Worm (Caenorhabditis elegans) whole organism, early embryonic: ENCODE data around the gene srsx-9.

Experiments
- B0310.2 ChIP-seq: sonication (generic microtip); optimal IDR thresholded peaks from 2 replicates; lab custom pipeline; 2016; ENCODE audit warnings: mild to moderate bottlenecking, missing genetic modification characterization, missing compliant biosample characterization
- F13C5.2 ChIP-seq: sonication (generic microtip); optimal IDR thresholded peaks from 2 replicates; lab custom pipeline; 2017; ENCODE audit warnings: mild to moderate bottlenecking, missing genetic modification characterization, inconsistent platforms, missing compliant biosample characterization
- aly-1 ChIP-seq: sonication (generic microtip); optimal IDR thresholded peaks from 2 replicates; lab custom pipeline; 2016; ENCODE audit warnings: missing genetic modification characterization, missing compliant biosample characterization
- ama-1 ChIP-seq: fragments of 150-350 bp; optimal IDR thresholded peaks from 2 replicates; lab custom pipeline; 2014
- ceh-13 ChIP-seq: fragments of 200-800 bp; sonication (Bioruptor generic); optimal IDR thresholded peaks from 2 replicates; lab custom pipeline; 2018; ENCODE audit warnings: mild to moderate bottlenecking, missing genetic modification characterization, missing compliant biosample characterization
- ceh-36 ChIP-seq: sonication (generic microtip); optimal IDR thresholded peaks from 2 replicates; lab custom pipeline; 2016; ENCODE audit warnings: missing genetic modification characterization, inconsistent platforms, missing compliant biosample characterization
- ets-7 ChIP-seq: sonication (generic microtip); optimal IDR thresholded peaks from 2 replicates; lab custom pipeline; 2016; ENCODE audit warnings: missing genotype, missing genetic modification characterization, missing compliant biosample characterization
- flt-1 ChIP-seq: fragments of 200-800 bp; sonication (Bioruptor generic); IDR thresholded peaks from 2 replicates; pipeline ENCODE4 v1.3.6; 2022; ENCODE audit warnings: missing genetic modification characterization, missing compliant biosample characterization
- hmbx-1 ChIP-seq: sonication (generic microtip); optimal IDR thresholded peaks from 2 replicates; lab custom pipeline; 2016; ENCODE audit warnings: mild to moderate bottlenecking, missing genetic modification characterization, missing compliant biosample characterization
- hmg-4 ChIP-seq: fragments of 200-800 bp; sonication (Bioruptor generic); optimal IDR thresholded peaks from 2 replicates; lab custom pipeline; 2018; ENCODE audit warnings: mild to moderate bottlenecking, missing genetic modification characterization, missing compliant biosample characterization
- hnd-1 ChIP-seq: sonication (generic microtip); optimal IDR thresholded peaks from 2 replicates; lab custom pipeline; 2016; ENCODE audit warnings: missing genetic modification characterization, missing compliant biosample characterization
- pes-1 ChIP-seq: fragments of 200-800 bp; sonication (Bioruptor generic); IDR thresholded peaks from 2 replicates; pipeline ENCODE4 v1.3.6; 2022; ENCODE audit warnings: missing genetic modification reagents, missing genetic modification characterization, missing compliant biosample characterization
- scrt-1 ChIP-seq: fragments of 200-800 bp; sonication (Bioruptor generic); IDR thresholded peaks from 2 replicates; pipeline ENCODE4 v1.3.6; 2022; ENCODE audit warnings: missing genetic modification characterization, missing compliant biosample characterization
- sea-1 ChIP-seq: fragments of 200-800 bp; sonication (Bioruptor generic); conservative IDR thresholded peaks from 2 replicates; pipeline ENCODE4 v1.3.6; 2022; ENCODE audit warnings: missing genetic modification characterization, missing compliant biosample characterization
- tbx-11 ChIP-seq: fragments of 200-800 bp; sonication (Bioruptor generic); IDR thresholded peaks from 2 replicates; pipeline ENCODE4 v1.3.6; 2022; ENCODE audit warnings: missing genetic modification characterization, missing compliant biosample characterization
- tbx-37 ChIP-seq: fragments of 200-800 bp; sonication (Bioruptor generic); conservative IDR thresholded peaks from 2 replicates; pipeline ENCODE4 v1.3.6; 2022; ENCODE audit warnings: missing genetic modification reagents, missing genetic modification characterization, missing compliant biosample characterization
- tra-4 ChIP-seq: sonication (generic microtip); optimal IDR thresholded peaks from 2 replicates; lab custom pipeline; 2017; ENCODE audit warnings: missing genetic modification characterization, missing compliant biosample characterization

Gene srsx-9

DNA sequence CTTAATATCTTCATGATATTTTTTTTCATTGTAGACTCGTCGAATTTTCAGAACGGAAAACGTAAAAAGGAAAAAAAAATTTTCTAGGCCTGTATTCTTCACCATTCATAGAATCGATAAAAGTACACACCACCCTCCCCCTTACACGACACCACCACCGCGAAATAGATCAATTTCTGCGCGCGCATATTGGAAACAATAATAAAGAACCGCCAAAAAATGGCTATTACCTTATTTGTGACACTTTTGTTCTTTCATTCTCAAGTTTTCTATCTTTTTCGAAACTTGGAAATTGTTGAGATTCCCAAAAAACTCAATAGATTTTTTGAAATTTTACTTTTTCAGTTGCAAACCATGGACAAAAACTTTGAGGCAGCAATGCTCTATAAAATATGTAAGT lies 2.3 kb upstream of the srsx-9 start, which contains the start of gene F26G5.1:
Gene F26G5.1, plus strand, starts transcription at position 339 of the 400 bp plus-strand sequence.
- TF ChIP-seq B0310.2: no peak
- TF ChIP-seq tra-4 (tag; lab: Kevin White, UChicago): no peak
- no peak for TF ChIP-seq aly-1
- TF ChIP-seq pes-1 (GFP tag; lab: Robert Waterston, UW): no peak
- no peak for TF ChIP-seq F13C5.2
- TF ChIP-seq ceh-13 (GFP tag; lab: Kevin White, UChicago): no peak
- TF ChIP-seq ama-1 (lab: Kevin White, UChicago): no peak
- TF ChIP-seq hmbx-1 (tag; lab: Kevin White, UChicago): no peak
- TF ChIP-seq tbx-37 (GFP tag; lab: Robert Waterston, UW): no peak
- no peak for TF ChIP-seq ceh-36 (tag; lab: Kevin White, UChicago)
- no peak for TF ChIP-seq ets-7 (tag; lab: Kevin White, UChicago)

DNA sequence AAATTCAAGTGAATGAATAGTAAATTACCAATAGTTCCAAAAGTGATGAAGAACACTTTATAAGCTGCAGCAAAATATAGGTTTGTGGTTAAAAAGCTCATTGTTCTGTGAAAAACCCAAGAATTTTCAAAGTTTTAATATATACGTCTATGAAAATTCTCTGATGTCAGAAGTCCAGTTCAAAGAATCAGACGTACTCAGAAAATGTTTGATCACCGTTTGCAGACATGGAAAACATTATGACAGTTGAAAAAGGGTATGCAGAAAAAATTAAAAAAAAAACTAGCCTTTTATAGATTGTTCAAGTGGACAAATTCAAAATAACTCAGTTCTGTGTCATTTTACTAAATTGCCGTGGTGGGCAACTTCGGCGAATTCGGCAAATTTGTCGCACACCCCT lies 1.8 kb upstream of the srsx-9 start, which contains the start of gene srsx-10:
Gene srsx-10, minus strand, starts transcription at position 101 of the 400 bp plus-strand sequence.
- TF ChIP-seq F13C5.2: no peak
- no peak for TF ChIP-seq tbx-37 (GFP tag; lab: Robert Waterston, UW)
- TF ChIP-seq ceh-36 (tag; lab: Kevin White, UChicago): no peak
- no peak for TF ChIP-seq flt-1
- TF ChIP-seq tbx-11: no peak
- TF ChIP-seq aly-1: no peak
- no peak for TF ChIP-seq hmbx-1 (tag; lab: Kevin White, UChicago)
- no peak for TF ChIP-seq B0310.2
- no peak for TF ChIP-seq sea-1 (GFP tag; lab: Robert Waterston, UW)
- TF ChIP-seq ets-7 (tag; lab: Kevin White, UChicago): no peak
- no peak for TF ChIP-seq scrt-1 (GFP tag; lab: Robert Waterston, UW)
- no peak for TF ChIP-seq ceh-13 (GFP tag; lab: Kevin White, UChicago)
- TF ChIP-seq pes-1 (GFP tag; lab: Robert Waterston, UW): no peak
- TF ChIP-seq ama-1 (lab: Kevin White, UChicago): no peak
- no peak for TF ChIP-seq hmg-4 (GFP tag; lab: Kevin White, UChicago)
- TF ChIP-seq tra-4 (tag; lab: Kevin White, UChicago): no peak
- TF ChIP-seq hnd-1 (tag; lab: Kevin White, UChicago): no peak

DNA sequence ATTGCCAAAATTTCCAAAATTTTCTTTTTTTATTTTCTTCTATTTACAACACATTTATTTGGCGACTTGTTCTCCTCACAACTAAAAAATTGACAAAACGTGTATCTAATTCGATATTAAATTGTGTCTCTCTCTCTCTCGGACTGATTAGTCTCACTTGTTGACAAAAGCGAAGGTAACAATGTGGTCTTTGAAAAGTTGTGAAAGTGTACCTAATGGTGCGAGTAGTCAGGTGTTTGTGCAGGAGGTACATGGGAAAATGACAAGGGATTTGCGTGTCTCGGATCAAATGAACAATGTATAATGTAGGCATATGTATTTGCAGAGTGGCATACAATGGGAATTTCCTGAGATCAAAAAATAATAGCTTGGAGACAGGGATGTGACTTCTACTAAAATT lies 3.3 kb downstream of the srsx-9 start:
- TF ChIP-seq hmbx-1 (tag; lab: Kevin White, UChicago) (no peak), ets-7 (tag; lab: Kevin White, UChicago) (no peak), tra-4 (tag; lab: Kevin White, UChicago) (no peak), hmg-4 (GFP tag; lab: Kevin White, UChicago) (no peak), tbx-37 (GFP tag; lab: Robert Waterston, UW) (no peak), ceh-13 (GFP tag; lab: Kevin White, UChicago) (no peak), pes-1 (GFP tag; lab: Robert Waterston, UW) (no peak), ama-1 (lab: Kevin White, UChicago) (no peak), scrt-1 (GFP tag; lab: Robert Waterston, UW) (no peak), ceh-36 (tag; lab: Kevin White, UChicago) (no peak), F13C5.2 (no peak), B0310.2 (no peak), hnd-1 (tag; lab: Kevin White, UChicago) (no peak), sea-1 (GFP tag; lab: Robert Waterston, UW) (no peak)

DNA sequence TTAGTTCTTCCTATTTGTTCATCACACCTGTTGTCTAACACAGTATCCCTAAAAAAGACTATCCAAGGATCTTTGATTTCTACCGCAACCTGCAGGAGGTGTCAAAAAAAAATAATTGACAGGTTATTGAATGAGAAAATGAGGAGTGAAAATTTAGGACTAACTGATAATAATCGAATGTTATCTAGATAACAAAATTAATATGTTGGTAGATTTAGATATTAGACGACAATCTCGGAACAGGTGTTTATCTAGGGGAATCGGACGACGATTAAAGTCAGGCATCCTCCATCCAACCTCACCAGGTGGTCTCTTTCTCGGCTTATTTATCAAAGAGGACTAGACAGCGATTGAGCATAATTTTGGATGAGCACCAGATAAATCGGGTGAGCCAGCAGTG lies 4.1 kb downstream of the srsx-9 start:
- TF ChIP-seq hmbx-1 (tag; lab: Kevin White, UChicago) (no peak), pes-1 (GFP tag; lab: Robert Waterston, UW) (no peak), tbx-11 (no peak), F13C5.2 (no peak), B0310.2 (no peak), sea-1 (GFP tag; lab: Robert Waterston, UW) (no peak), ceh-36 (tag; lab: Kevin White, UChicago) (no peak), flt-1 (no peak), aly-1 (no peak), hmg-4 (GFP tag; lab: Kevin White, UChicago) (no peak)

DNA sequence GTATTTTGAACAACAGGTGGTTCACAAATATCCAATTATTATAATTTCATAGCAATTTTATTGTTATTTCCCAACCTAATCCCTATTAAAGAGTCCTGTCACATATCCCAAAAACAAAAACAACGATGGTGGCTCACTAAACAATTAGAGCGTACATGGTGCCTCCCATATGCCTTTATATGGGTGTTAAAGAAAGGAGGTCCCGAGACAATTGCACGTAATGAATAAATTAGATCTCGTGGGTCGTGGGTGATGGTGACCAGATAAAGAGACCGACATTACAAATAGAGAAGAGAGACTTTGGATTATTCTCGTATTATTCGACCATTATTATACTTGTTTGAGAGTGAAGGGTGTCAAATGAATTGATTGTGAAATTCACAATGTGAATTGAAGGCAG lies 5.6 kb downstream of the srsx-9 start:
- no peak for TF ChIP-seq hnd-1 (tag; lab: Kevin White, UChicago)
- TF ChIP-seq pes-1 (GFP tag; lab: Robert Waterston, UW): 0 out of 2 replicates have a peak, but pooled peaks have one; percentile 10
- no peak for TF ChIP-seq F13C5.2
- no peak for TF ChIP-seq ama-1 (lab: Kevin White, UChicago)
- no peak for TF ChIP-seq tbx-11

DNA sequence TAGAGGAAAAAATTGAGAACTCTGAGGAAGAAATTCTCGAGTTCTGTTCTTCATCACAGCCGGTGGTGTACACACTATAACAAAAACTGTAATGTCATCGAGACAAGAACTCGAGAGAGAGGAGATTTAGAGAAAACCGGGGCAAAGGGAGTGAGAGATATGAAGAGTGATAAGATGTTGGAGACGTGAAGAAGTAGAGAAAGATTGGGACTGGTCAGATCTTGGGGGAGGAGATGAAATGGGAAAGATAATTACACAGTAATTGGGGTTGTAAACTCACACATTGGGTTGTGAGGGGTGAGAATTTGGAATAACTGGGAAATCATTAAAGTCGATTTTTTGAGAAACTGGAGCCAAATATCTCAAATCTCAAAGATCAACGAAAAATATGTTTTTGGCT lies 7.1 kb downstream of the srsx-9 start:
- TF ChIP-seq pes-1 (GFP tag; lab: Robert Waterston, UW): no peak
- TF ChIP-seq B0310.2: no peak
- TF ChIP-seq hmbx-1 (tag; lab: Kevin White, UChicago): no peak
- no peak for TF ChIP-seq hnd-1 (tag; lab: Kevin White, UChicago)
- TF ChIP-seq ceh-13 (GFP tag; lab: Kevin White, UChicago): no peak
- no peak for TF ChIP-seq flt-1
- no peak for TF ChIP-seq ama-1 (lab: Kevin White, UChicago)
- TF ChIP-seq hmg-4 (GFP tag; lab: Kevin White, UChicago): no peak

DNA sequence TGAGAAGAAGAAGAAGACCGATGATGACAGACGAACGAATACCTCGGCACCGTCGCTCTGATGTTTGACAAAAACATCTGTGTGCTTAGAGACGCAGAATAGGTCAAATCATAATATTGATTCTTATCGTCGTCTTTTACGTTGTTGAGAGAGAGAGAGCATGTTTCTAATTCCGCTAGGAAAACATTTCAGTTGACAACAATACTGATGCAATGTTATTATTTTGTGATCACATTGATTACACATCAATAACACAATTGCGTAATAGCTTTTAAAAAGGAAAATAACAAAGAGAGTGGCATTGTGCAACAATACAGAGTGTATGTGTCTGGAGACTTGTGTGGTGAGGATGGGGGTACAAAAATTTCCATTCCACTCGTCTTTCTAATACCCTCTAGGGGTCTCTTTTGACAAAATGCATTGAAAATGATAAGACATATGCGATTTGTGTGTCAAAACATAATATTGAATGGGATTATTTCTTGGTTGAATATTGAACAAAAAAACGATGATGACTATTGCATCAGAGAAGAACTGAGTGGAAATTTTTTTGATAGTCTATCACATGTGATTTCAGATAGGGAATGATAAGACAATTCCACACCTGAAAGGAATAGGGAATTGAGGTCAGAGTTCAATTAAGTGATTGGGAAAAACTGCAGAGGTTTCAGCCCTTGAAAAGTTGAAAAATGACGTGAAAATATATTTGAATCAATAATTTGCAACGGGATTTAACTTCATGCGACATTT lies 8.0 kb downstream of the srsx-9 start:
- no peak for TF ChIP-seq B0310.2
- no peak for TF ChIP-seq ceh-36 (tag; lab: Kevin White, UChicago)
- no peak for TF ChIP-seq hmg-4 (GFP tag; lab: Kevin White, UChicago)
- TF ChIP-seq pes-1 (GFP tag; lab: Robert Waterston, UW): no peak
- TF ChIP-seq ceh-13 (GFP tag; lab: Kevin White, UChicago): no peak
- TF ChIP-seq ets-7 (tag; lab: Kevin White, UChicago): no peak
- TF ChIP-seq tra-4 (tag; lab: Kevin White, UChicago): no peak
- no peak for TF ChIP-seq F13C5.2
- TF ChIP-seq flt-1: no peak
- no peak for TF ChIP-seq hnd-1 (tag; lab: Kevin White, UChicago)
